Fruit fly (Drosophila melanogaster) whole organism, embryonic: ENCODE results near the gene CG32298.

ENCODE experiments used
- Atf6 ChIP-seq: fragments of 200-800 bp; sonication (Bioruptor generic); IDR thresholded peaks from 2 replicates; pipeline ENCODE4 v1.3.6; 2022; ENCODE audit warnings: missing biosample characterization, missing genetic modification characterization
- Bgb ChIP-seq: fragments of 200-800 bp; sonication (Bioruptor generic); IDR thresholded peaks from 2 replicates; pipeline ENCODE4 v1.3.6; 2022; ENCODE audit warnings: missing biosample characterization, missing genetic modification characterization; ENCODE audit not compliant: partially characterized antibody
- CG10462 ChIP-seq: fragments of 200-800 bp; sonication (Bioruptor generic); optimal IDR thresholded peaks from 2 replicates; lab custom pipeline; 2016; ENCODE audit warnings: missing biosample characterization, missing genetic modification characterization
- CG11504 ChIP-seq: fragments of 200-800 bp; sonication (Bioruptor generic); optimal IDR thresholded peaks from 3 replicates; lab custom pipeline; 2019; ENCODE audit warnings: missing biosample characterization, mild to moderate bottlenecking, missing genetic modification characterization, moderate library complexity
- CG13424 ChIP-seq: fragments of 200-800 bp; sonication (Bioruptor generic); optimal IDR thresholded peaks from 2 replicates; lab custom pipeline; 2019; ENCODE audit warnings: missing biosample characterization, mild to moderate bottlenecking, missing genetic modification characterization, moderate library complexity
- CG14965 ChIP-seq: fragments of 200-800 bp; sonication (Bioruptor generic); optimal IDR thresholded peaks from 2 replicates; lab custom pipeline; 2016; ENCODE audit warnings: missing biosample characterization, missing genetic modification characterization, borderline replicate concordance
- CG1529 ChIP-seq: fragments of 200-800 bp; sonication (Bioruptor generic); optimal IDR thresholded peaks from 3 replicates; lab custom pipeline; 2018; ENCODE audit warnings: missing biosample characterization, missing genetic modification characterization
- CG15601 ChIP-seq: fragments of 200-800 bp; sonication (Bioruptor generic); optimal IDR thresholded peaks from 3 replicates; lab custom pipeline; 2019; ENCODE audit warnings: missing biosample characterization, mild to moderate bottlenecking, missing genetic modification characterization, moderate library complexity
- CG17359 ChIP-seq: fragments of 200-800 bp; sonication (Bioruptor generic); optimal IDR thresholded peaks from 3 replicates; lab custom pipeline; 2018; ENCODE audit warnings: missing biosample characterization, mild to moderate bottlenecking, missing genetic modification characterization, moderate library complexity
- CG17568 ChIP-seq: fragments of 200-800 bp; sonication (Bioruptor generic); optimal IDR thresholded peaks from 2 replicates; lab custom pipeline; 2018; ENCODE audit warnings: missing biosample characterization, mild to moderate bottlenecking, missing genetic modification characterization, moderate library complexity
- CG17912 ChIP-seq: fragments of 200-800 bp; sonication (Bioruptor generic); optimal IDR thresholded peaks from 2 replicates; lab custom pipeline; 2018; ENCODE audit warnings: missing biosample characterization, mild to moderate bottlenecking, missing genetic modification characterization
- CG18599 ChIP-seq: fragments of 200-800 bp; sonication (Bioruptor generic); optimal IDR thresholded peaks from 3 replicates; lab custom pipeline; 2017; ENCODE audit warnings: missing biosample characterization, missing genetic modification characterization, mild to moderate bottlenecking, moderate library complexity, missing genetic modification reagents
- CG31365 ChIP-seq: fragments of 200-800 bp; sonication (Bioruptor generic); optimal IDR thresholded peaks from 2 replicates; lab custom pipeline; 2018; ENCODE audit warnings: missing biosample characterization, mild to moderate bottlenecking, missing genetic modification characterization
- CG31441 ChIP-seq: fragments of 200-800 bp; sonication (Bioruptor generic); IDR thresholded peaks from 2 replicates; pipeline ENCODE4 v1.3.6; 2022; ENCODE audit warnings: missing biosample characterization, missing genetic modification characterization
- CG34422 ChIP-seq: fragments of 200-800 bp; sonication (Bioruptor generic); IDR thresholded peaks from 3 replicates; pipeline ENCODE4 v1.3.6; 2022; ENCODE audit warnings: missing biosample characterization, missing genetic modification characterization
- CG3726 ChIP-seq: fragments of 200-800 bp; sonication (Bioruptor generic); IDR thresholded peaks from 3 replicates; pipeline ENCODE4, ENCODE4 v1.3.6; 2022; ENCODE audit warnings: missing biosample characterization, missing genetic modification characterization
- CG4707 ChIP-seq: fragments of 200-800 bp; sonication (Bioruptor generic); optimal IDR thresholded peaks from 2 replicates; lab custom pipeline; 2018; ENCODE audit warnings: missing biosample characterization, mild to moderate bottlenecking, missing genetic modification characterization, moderate library complexity
- CG6854 ChIP-seq: fragments of 200-800 bp; sonication (Bioruptor generic); optimal IDR thresholded peaks from 3 replicates; lab custom pipeline; 2017; ENCODE audit warnings: missing biosample characterization, mild to moderate bottlenecking, missing genetic modification characterization
- CG7839 ChIP-seq: fragments of 200-800 bp; sonication (Bioruptor generic); optimal IDR thresholded peaks from 3 replicates; lab custom pipeline; 2018; ENCODE audit warnings: missing biosample characterization, mild to moderate bottlenecking, missing genetic modification characterization, moderate library complexity
- CrebB ChIP-seq: fragments of 200-800 bp; sonication (Bioruptor generic); optimal IDR thresholded peaks from 3 replicates; lab custom pipeline; 2018; ENCODE audit warnings: missing biosample characterization, mild to moderate bottlenecking, missing genetic modification characterization
- Dll ChIP-seq: fragments of 200-800 bp; sonication (Bioruptor generic); IDR thresholded peaks from 4 replicates; pipeline ENCODE4 v1.3.6; 2022; ENCODE audit warnings: missing biosample characterization, missing genetic modification characterization; ENCODE audit not compliant: partially characterized antibody
- E2f1 ChIP-seq: fragments of 200-800 bp; sonication (Bioruptor generic); IDR thresholded peaks from 2 replicates; pipeline ENCODE4 v1.3.6; 2022; ENCODE audit warnings: missing biosample characterization, missing genetic modification characterization
- E2f2 ChIP-seq: fragments of 200-800 bp; sonication (Bioruptor generic); IDR thresholded peaks from 2 replicates; pipeline ENCODE4 v1.3.6; 2022; ENCODE audit warnings: missing biosample characterization, missing genetic modification characterization
- ERR ChIP-seq: fragments of 200-800 bp; sonication (Bioruptor generic); optimal IDR thresholded peaks from 2 replicates; lab custom pipeline; 2016; ENCODE audit warnings: missing biosample characterization, missing genetic modification characterization
- HLHmδ ChIP-seq: fragments of 200-800 bp; sonication (Bioruptor generic); optimal IDR thresholded peaks from 2 replicates; lab custom pipeline; 2018; ENCODE audit warnings: missing biosample characterization, mild to moderate bottlenecking, missing genetic modification characterization, moderate library complexity
- Hmr ChIP-seq: fragments of 200-800 bp; sonication (Bioruptor generic); optimal IDR thresholded peaks from 3 replicates; lab custom pipeline; 2017; ENCODE audit warnings: mild to moderate bottlenecking, missing biosample characterization, missing genetic modification reagents, missing genetic modification characterization
- Kr ChIP-seq: fragments of 200-800 bp; sonication (Bioruptor generic); optimal IDR thresholded peaks from 2 replicates; lab custom pipeline; 2017; ENCODE audit warnings: missing biosample characterization, mild to moderate bottlenecking, missing genetic modification characterization
- MTF-1 ChIP-seq: fragments of 200-800 bp; sonication (Bioruptor generic); optimal IDR thresholded peaks from 2 replicates; lab custom pipeline; 2018; ENCODE audit warnings: missing biosample characterization, mild to moderate bottlenecking, missing genetic modification characterization, borderline replicate concordance
- Max ChIP-seq: fragments of 200-800 bp; sonication (Bioruptor generic); optimal IDR thresholded peaks from 2 replicates; lab custom pipeline; 2016; ENCODE audit warnings: missing biosample characterization, mild to moderate bottlenecking, missing genetic modification characterization
- Neu2 ChIP-seq: fragments of 200-800 bp; sonication (Bioruptor generic); optimal IDR thresholded peaks from 3 replicates; lab custom pipeline; 2016; ENCODE audit warnings: missing biosample characterization, missing genetic modification characterization, borderline replicate concordance
- Scr ChIP-seq: fragments of 200-800 bp; sonication (Bioruptor generic); IDR thresholded peaks from 2 replicates; pipeline ENCODE4 v1.3.6; 2022; ENCODE audit warnings: missing biosample characterization, missing genetic modification characterization; ENCODE audit not compliant: partially characterized antibody
- Trl ChIP-seq, 3 experiments: fragments of >200 bp in 2 of 3; fragments of 200-800 bp in 1 of 3; sonication (Bioruptor generic) in 1 of 3; optimal IDR thresholded peaks; 2 replicates in 1 of 3; 3 replicates in 2 of 3; lab custom pipeline; 2016 to 2017; ENCODE audit warnings: missing biosample characterization in 1 of 3, missing genetic modification characterization in 1 of 3
- amos ChIP-seq: fragments of 200-800 bp; sonication (Bioruptor generic); IDR thresholded peaks from 2 replicates; pipeline ENCODE4 v1.3.6; 2022; ENCODE audit warnings: missing biosample characterization, missing genetic modification characterization; ENCODE audit not compliant: partially characterized antibody
- gcm2 ChIP-seq: fragments of 200-800 bp; sonication (Bioruptor generic); optimal IDR thresholded peaks from 2 replicates; lab custom pipeline; 2016; ENCODE audit warnings: missing biosample characterization, missing genetic modification characterization
- gfzf ChIP-seq: fragments of 200-800 bp; sonication (Bioruptor generic); optimal IDR thresholded peaks from 2 replicates; lab custom pipeline; 2016; ENCODE audit warnings: missing biosample characterization, mild to moderate bottlenecking, missing genetic modification characterization, moderate library complexity
- grau ChIP-seq: fragments of 200-800 bp; optimal IDR thresholded peaks from 3 replicates; lab custom pipeline; 2019; ENCODE audit warnings: missing biosample characterization, mild to moderate bottlenecking, missing genetic modification characterization, moderate library complexity
- jumu ChIP-seq: fragments of 200-800 bp; sonication (Bioruptor generic); optimal IDR thresholded peaks from 3 replicates; lab custom pipeline; 2016; ENCODE audit warnings: missing biosample characterization, missing genetic modification characterization
- kah ChIP-seq: fragments of 200-800 bp; sonication (Bioruptor generic); optimal IDR thresholded peaks from 2 replicates; lab custom pipeline; 2018; ENCODE audit warnings: missing biosample characterization, mild to moderate bottlenecking, missing genetic modification characterization
- nerfin-1 ChIP-seq: fragments of 200-800 bp; sonication (Bioruptor generic); optimal IDR thresholded peaks from 3 replicates; lab custom pipeline; 2019; ENCODE audit warnings: missing biosample characterization, mild to moderate bottlenecking, missing genetic modification characterization, moderate library complexity
- nmo ChIP-seq: fragments of 200-800 bp; sonication (Bioruptor generic); optimal IDR thresholded peaks from 2 replicates; lab custom pipeline; 2018; ENCODE audit warnings: missing biosample characterization, mild to moderate bottlenecking, missing genetic modification characterization, moderate library complexity
- pb ChIP-seq: fragments of 200-800 bp; sonication (Bioruptor generic); optimal IDR thresholded peaks from 3 replicates; lab custom pipeline; 2016; ENCODE audit warnings: missing biosample characterization, missing genetic modification characterization
- pnt ChIP-seq: fragments of 200-800 bp; sonication (Bioruptor generic); optimal IDR thresholded peaks from 3 replicates; lab custom pipeline; 2016; ENCODE audit warnings: missing biosample characterization, missing genetic modification characterization
- ranshi ChIP-seq: fragments of 200-800 bp; sonication (Bioruptor generic); IDR thresholded peaks from 2 replicates; pipeline ENCODE4 v1.3.6; 2022; ENCODE audit warnings: missing biosample characterization, missing genetic modification characterization
- sc ChIP-seq, 3 experiments: fragments of >200 bp in 2 of 3; fragments of 200-800 bp in 1 of 3; sonication (Bioruptor generic) in 1 of 3; optimal IDR thresholded peaks; 2 replicates in 2 of 3; 3 replicates in 1 of 3; lab custom pipeline; 2017; ENCODE audit warnings: mild to moderate bottlenecking in 1 of 3, missing biosample characterization in 1 of 3, missing genetic modification characterization in 1 of 3, missing genetic modification reagents in 1 of 3
- sd ChIP-seq: fragments of 200-800 bp; sonication (Bioruptor generic); optimal IDR thresholded peaks from 3 replicates; lab custom pipeline; 2018; ENCODE audit warnings: missing biosample characterization, mild to moderate bottlenecking, missing genetic modification characterization, moderate library complexity
- stwl ChIP-seq: fragments of 200-800 bp; sonication (Bioruptor generic); optimal IDR thresholded peaks from 3 replicates; lab custom pipeline; 2018; ENCODE audit warnings: missing biosample characterization, mild to moderate bottlenecking, missing genetic modification characterization, moderate library complexity
- trh ChIP-seq: fragments of 200-800 bp; sonication (Bioruptor generic); optimal IDR thresholded peaks from 2 replicates; lab custom pipeline; 2016; ENCODE audit warnings: missing biosample characterization, missing genetic modification characterization
- vvl ChIP-seq: fragments of 200-800 bp; sonication (Bioruptor generic); IDR thresholded peaks from 2 replicates; pipeline ENCODE4 v1.3.6; 2022; ENCODE audit warnings: missing biosample characterization, missing genetic modification characterization

The CG32298 gene

dm6 chr3L:2387816-2388215, 3.0 kb downstream of the CG32298 start (continued):
- TF ChIP-seq CG10462 (GFP tag; lab: Kevin White, UChicago) (no peak), stwl (peak; percentile 7), Dll (GFP tag; lab: Robert Waterston, UW) (peak; percentile 44; the same call in 1 of the 4 replicates), MTF-1 (no peak), Neu2 (no peak), CG17359 (tag; lab: Kevin White, UChicago) (peak; percentile 17), Max (GFP tag; lab: Kevin White, UChicago) (peak; percentile 16), E2f1 (GFP tag; lab: Robert Waterston, UW) (no peak), nmo (GFP tag; lab: Kevin White, UChicago) (peak; percentile 14), CG31441 (0 out of 2 replicates have a peak, but pooled peaks have one; percentile 38), trh (GFP tag; lab: Kevin White, UChicago) (no peak), Bgb (GFP tag; lab: Robert Waterston, UW) (peak; percentile 9; the same call in 1 of the 2 replicates), CG17568 (GFP tag; lab: Kevin White, UChicago) (peak; percentile 54), Kr (GFP tag; lab: Kevin White, UChicago) (no peak), CG7839 (tag; lab: Kevin White, UChicago) (peak; percentile 15), jumu (GFP tag; lab: Kevin White, UChicago) (no peak), Trl (optimal IDR thresholded peaks at IDR 0.05; lab: Kevin White, UChicago) (no peak), Trl (GFP tag; optimal IDR thresholded peaks at IDR 0.05; lab: Kevin White, UChicago) (no peak), sc (optimal IDR thresholded peaks at IDR 0.05; lab: Kevin White, UChicago) (no peak), sc (GFP tag; optimal IDR thresholded peaks at IDR 0.05; lab: Kevin White, UChicago) (no peak), CG15601 (tag; lab: Kevin White, UChicago) (peak; percentile 19), pb (no peak), CG4707 (no peak), CG34422 (GFP tag; lab: Robert Waterston, UW) (no peak; the same call in 2 of the 3 replicates), E2f2 (no peak; the same call in 1 of the 2 replicates), amos (no peak; the same call in 1 of the 2 replicates), nerfin-1 (tag; lab: Kevin White, UChicago) (peak; percentile 92), CG1529 (no peak), Hmr (peak; percentile 8), ERR (GFP tag; lab: Kevin White, UChicago) (no peak), gcm2 (GFP tag; lab: Kevin White, UChicago) (no peak), ranshi (GFP tag; lab: Robert Waterston, UW) (no peak), sd (tag; lab: Kevin White, UChicago) (peak; percentile 89), CG6854 (no peak), CG3726 (GFP tag; lab: Robert Waterston, UW) (no peak), CG18599 (GFP tag; lab: Kevin White, UChicago) (no peak), Atf6 (GFP tag; lab: Robert Waterston, UW) (peak; percentile 47; the same call in 1 of the 2 replicates), gfzf (GFP tag; lab: Kevin White, UChicago) (no peak), CrebB (no peak), HLHmδ (GFP tag; lab: Kevin White, UChicago) (no peak), grau (no peak), kah (no peak), Scr (GFP tag; lab: Robert Waterston, UW) (no peak), vvl (GFP tag; lab: Robert Waterston, UW) (peak; percentile 54; the same call in 1 of the 2 replicates), CG13424 (tag; lab: Kevin White, UChicago) (no peak), CG11504 (tag; lab: Kevin White, UChicago) (peak; percentile 39), pnt (no peak), CG14965 (GFP tag; lab: Kevin White, UChicago) (no peak), CG17912 (GFP tag; lab: Kevin White, UChicago) (no peak), CG31365 (no peak)
